Worm (Caenorhabditis elegans): ENCODE data around the gene ZK470.1.

DNA sequence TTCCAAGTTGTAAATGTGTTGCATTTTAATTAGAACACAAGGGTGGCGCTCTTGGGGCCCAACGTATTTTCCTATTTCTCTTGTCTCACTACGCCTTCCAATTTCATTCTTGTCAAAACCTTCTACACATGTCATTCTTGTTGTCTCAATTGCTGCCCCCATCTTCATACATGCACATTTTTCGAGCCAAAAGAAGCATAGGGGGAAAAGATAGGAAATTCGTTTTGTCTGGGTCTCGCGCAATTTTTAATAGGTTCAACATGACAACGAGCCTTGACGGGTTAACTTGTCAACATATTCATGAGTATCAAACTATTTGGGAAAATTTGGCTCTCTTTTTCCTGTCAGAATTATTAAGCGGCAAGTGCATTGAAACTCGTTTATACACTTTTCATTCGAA lies 40.1 kb upstream of the ZK470.1 start:
- no peak for TF ChIP-seq pqm-1 (tag; optimal IDR thresholded peaks at IDR 0.05)
- no peak for TF ChIP-seq mdt-29 (GFP tag; IDR thresholded peaks at IDR 0.05)
- TF ChIP-seq hmg-1.1 (GFP tag; IDR thresholded peaks at IDR 0.05): no peak
- no peak for TF ChIP-seq ZK546.5 (tag; optimal IDR thresholded peaks at IDR 0.05)
- no peak for TF ChIP-seq lin-15B (tag; optimal IDR thresholded peaks at IDR 0.05)
- TF ChIP-seq ceh-32 (tag; optimal IDR thresholded peaks at IDR 0.05; ENCODE audit: poor library complexity): no peak
- TF ChIP-seq snpc-4 (tag; optimal IDR thresholded peaks at IDR 0.05): no peak
- no peak for TF ChIP-seq lin-13 (GFP tag; optimal IDR thresholded peaks at IDR 0.05)
- TF ChIP-seq lin-1 (GFP tag; IDR thresholded peaks at IDR 0.05): no peak
- TF ChIP-seq F44E2.7 (GFP tag; IDR thresholded peaks at IDR 0.05): no peak
- TF ChIP-seq nhr-111 (GFP tag; optimal IDR thresholded peaks at IDR 0.05): no peak
